Fruit fly (Drosophila melanogaster): ENCODE measurements around the gene CG5070.

The CG5070 gene

dm6 chrX:17186432-17186831, 16.5 kb upstream of the CG5070 start:
- TF ChIP-seq Mio (GFP tag; optimal IDR thresholded peaks at IDR 0.05) (no peak), sage (GFP tag; optimal IDR thresholded peaks at IDR 0.05) (no peak), dsf (GFP tag; optimal IDR thresholded peaks at IDR 0.05; ENCODE audit: borderline replicate concordance) (no peak), N (GFP tag; optimal IDR thresholded peaks at IDR 0.05) (no peak), Dfd (GFP tag; optimal IDR thresholded peaks at IDR 0.05) (no peak), OdsH (GFP tag; optimal IDR thresholded peaks at IDR 0.05) (no peak), Rel (GFP tag; optimal IDR thresholded peaks at IDR 0.05) (no peak), Rel (tag; optimal IDR thresholded peaks at IDR 0.05) (no peak), lola (GFP tag; optimal IDR thresholded peaks at IDR 0.05) (no peak), Hr78 (GFP tag; optimal IDR thresholded peaks at IDR 0.05) (no peak), pan (optimal IDR thresholded peaks at IDR 0.05) (no peak), usp (GFP tag; optimal IDR thresholded peaks at IDR 0.05) (no peak), foxo (GFP tag; optimal IDR thresholded peaks at IDR 0.05) (no peak), brk (GFP tag; optimal IDR thresholded peaks at IDR 0.05) (no peak), Sp1 (GFP tag; optimal IDR thresholded peaks at IDR 0.05) (no peak), Abd-B (GFP tag; optimal IDR thresholded peaks at IDR 0.05) (no peak), jim (GFP tag; optimal IDR thresholded peaks at IDR 0.05) (no peak), Vsx2 (GFP tag; optimal IDR thresholded peaks at IDR 0.05; ENCODE audit: partially characterized antibody) (no peak)

- TF ChIP-seq Hr78 (GFP tag; optimal IDR thresholded peaks at IDR 0.05) (no peak), fru (GFP tag; optimal IDR thresholded peaks at IDR 0.05) (no peak), Vsx2 (GFP tag; optimal IDR thresholded peaks at IDR 0.05; ENCODE audit: partially characterized antibody) (no peak), dsf (GFP tag; optimal IDR thresholded peaks at IDR 0.05; ENCODE audit: borderline replicate concordance) (no peak), Mio (GFP tag; optimal IDR thresholded peaks at IDR 0.05) (no peak), CG32264 (GFP tag; optimal IDR thresholded peaks at IDR 0.05) (no peak), OdsH (GFP tag; optimal IDR thresholded peaks at IDR 0.05) (peak; percentile 20), HLH106 (tag; optimal IDR thresholded peaks at IDR 0.05) (no peak), Rel (GFP tag; optimal IDR thresholded peaks at IDR 0.05) (no peak), Rel (tag; optimal IDR thresholded peaks at IDR 0.05) (no peak), rgr (GFP tag; optimal IDR thresholded peaks at IDR 0.05) (peak; percentile 32), woc (GFP tag; optimal IDR thresholded peaks at IDR 0.05) (no peak), sv (GFP tag; optimal IDR thresholded peaks at IDR 0.05) (no peak), br (GFP tag; optimal IDR thresholded peaks at IDR 0.05) (no peak), Hr83 (GFP tag; optimal IDR thresholded peaks at IDR 0.05; ENCODE audit: poor library complexity, severe bottlenecking) (no peak), brk (GFP tag; optimal IDR thresholded peaks at IDR 0.05) (no peak), Abd-B (GFP tag; optimal IDR thresholded peaks at IDR 0.05) (no peak), pan (optimal IDR thresholded peaks at IDR 0.05) (no peak), Dfd (GFP tag; optimal IDR thresholded peaks at IDR 0.05) (no peak), tai (GFP tag; optimal IDR thresholded peaks at IDR 0.05) (no peak), jim (GFP tag; optimal IDR thresholded peaks at IDR 0.05) (no peak), psq (GFP tag; optimal IDR thresholded peaks at IDR 0.05) (peak; percentile 36), h (GFP tag; optimal IDR thresholded peaks at IDR 0.05) (peak; percentile 16), usp (GFP tag; optimal IDR thresholded peaks at IDR 0.05) (no peak), ey (GFP tag; optimal IDR thresholded peaks at IDR 0.05) (no peak), CG9705 (GFP tag; optimal IDR thresholded peaks at IDR 0.05) (no peak), sage (GFP tag; optimal IDR thresholded peaks at IDR 0.05) (no peak), Hnf4 (GFP tag; optimal IDR thresholded peaks at IDR 0.05) (no peak)
Observed at dm6 chrX:17187495-17187894, 15.4 kb upstream of the CG5070 start.

dm6 chrX:17188167-17188566, 14.7 kb upstream of the CG5070 start:
- TF ChIP-seq HLH106 (tag; optimal IDR thresholded peaks at IDR 0.05) (peak; percentile 25), Sp1 (GFP tag; optimal IDR thresholded peaks at IDR 0.05) (no peak)

dm6 chrX:17205028-17205427, 2.1 kb downstream of the CG5070 start:
- TF ChIP-seq ey (GFP tag; optimal IDR thresholded peaks at IDR 0.05) (no peak), HLH106 (tag; optimal IDR thresholded peaks at IDR 0.05) (no peak), Dif (GFP tag; optimal IDR thresholded peaks at IDR 0.05; ENCODE audit: partially characterized antibody) (no peak), Mio (GFP tag; optimal IDR thresholded peaks at IDR 0.05) (no peak), Dfd (GFP tag; optimal IDR thresholded peaks at IDR 0.05) (no peak), jim (GFP tag; optimal IDR thresholded peaks at IDR 0.05) (no peak), rgr (GFP tag; optimal IDR thresholded peaks at IDR 0.05) (no peak), tai (GFP tag; optimal IDR thresholded peaks at IDR 0.05) (no peak)

- TF ChIP-seq CG32264 (GFP tag; optimal IDR thresholded peaks at IDR 0.05) (no peak), HLH106 (tag; optimal IDR thresholded peaks at IDR 0.05) (no peak), fru (GFP tag; optimal IDR thresholded peaks at IDR 0.05) (no peak), br (GFP tag; optimal IDR thresholded peaks at IDR 0.05) (no peak), N (GFP tag; optimal IDR thresholded peaks at IDR 0.05) (no peak), foxo (GFP tag; optimal IDR thresholded peaks at IDR 0.05) (no peak), psq (GFP tag; optimal IDR thresholded peaks at IDR 0.05) (no peak), CrebA (GFP tag; optimal IDR thresholded peaks at IDR 0.05; ENCODE audit: borderline replicate concordance) (no peak), CG9705 (GFP tag; optimal IDR thresholded peaks at IDR 0.05) (no peak), h (GFP tag; optimal IDR thresholded peaks at IDR 0.05) (no peak), rgr (GFP tag; optimal IDR thresholded peaks at IDR 0.05) (no peak), GATAd (GFP tag; optimal IDR thresholded peaks at IDR 0.05) (no peak), sv (GFP tag; optimal IDR thresholded peaks at IDR 0.05) (no peak), usp (GFP tag; optimal IDR thresholded peaks at IDR 0.05) (no peak), sage (GFP tag; optimal IDR thresholded peaks at IDR 0.05) (no peak), lola (GFP tag; optimal IDR thresholded peaks at IDR 0.05) (no peak), dl (GFP tag; optimal IDR thresholded peaks at IDR 0.05; ENCODE audit: insufficient read depth in 1 of 2, partially characterized antibody in 2 of 2) (no peak)
Observed at dm6 chrX:17206046-17206445, 3.1 kb downstream of the CG5070 start, which contains the start of gene CG32564. CG32564 (plus strand) TSS chrX:17206407.

Measured in whole organism, wandering third instar larva.